Fruit fly (Drosophila melanogaster): ENCODE measurements around the gene Set.

DNA sequence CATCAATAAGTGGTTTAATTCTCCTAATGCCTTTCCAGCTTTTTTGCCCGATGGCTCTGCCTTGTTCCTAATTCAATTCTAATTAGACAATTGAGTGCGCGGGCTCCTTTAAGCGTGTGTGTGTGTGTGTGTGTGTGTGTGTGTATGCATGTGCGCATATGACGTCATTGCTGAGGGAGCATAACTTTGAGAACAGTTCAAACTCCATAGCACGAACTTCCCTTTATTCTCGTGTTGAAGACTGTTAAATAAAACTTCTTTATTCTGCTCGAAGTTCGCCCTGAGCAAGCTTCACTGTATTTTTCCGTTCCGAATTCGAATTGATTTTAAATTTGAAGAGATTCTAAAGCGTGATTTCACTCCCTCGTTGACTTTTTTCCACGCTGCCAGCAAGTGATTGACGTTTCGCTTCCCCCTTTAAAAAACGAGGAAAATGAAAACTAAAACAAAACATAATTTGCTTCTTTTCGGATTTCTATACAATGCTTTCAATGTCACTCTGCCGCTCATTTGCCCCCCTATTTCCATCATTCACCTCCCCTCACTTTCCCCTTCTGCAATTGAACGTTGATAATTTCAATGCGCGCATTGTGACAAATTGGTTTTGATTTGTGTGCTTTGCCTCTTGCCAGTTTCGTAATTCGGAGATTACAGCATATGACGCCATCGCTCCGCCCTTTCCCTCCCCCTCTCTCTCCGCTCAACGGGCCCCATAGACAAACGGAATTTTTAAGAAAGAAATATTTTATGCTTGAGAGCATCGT lies 29.1 kb downstream of the Set start:
- TF ChIP-seq h (optimal IDR thresholded peaks at IDR 0.05) (no peak), psq (optimal IDR thresholded peaks at IDR 0.05) (no peak), Myc (optimal IDR thresholded peaks at IDR 0.05) (no peak)
